Worm (Caenorhabditis elegans) whole organism, L1 larva: ENCODE results near the gene zip-3.

Experiments used
- aha-1 ChIP-seq: fragments of 150-350 bp; optimal IDR thresholded peaks from 2 replicates; lab custom pipeline; 2014; ENCODE audit warnings: missing biosample characterization, missing genetic modification characterization
- alr-1 ChIP-seq: fragments of 200-800 bp; sonication (Bioruptor generic); optimal IDR thresholded peaks from 2 replicates; lab custom pipeline; 2018; ENCODE audit warnings: borderline replicate concordance, mild to moderate bottlenecking, missing genetic modification characterization, missing compliant biosample characterization
- aly-2 ChIP-seq: fragments of 150-350 bp; optimal IDR thresholded peaks from 2 replicates; lab custom pipeline; 2014; ENCODE audit warnings: missing biosample characterization, missing genetic modification characterization
- ama-1 ChIP-seq: fragments of 150-350 bp; optimal IDR thresholded peaks from 2 replicates; lab custom pipeline; 2014
- ceh-8 ChIP-seq: fragments of 200-800 bp; sonication (Bioruptor generic); optimal IDR thresholded peaks from 2 replicates; lab custom pipeline; 2018; ENCODE audit warnings: mild to moderate bottlenecking, missing genetic modification characterization, moderate library complexity, missing compliant biosample characterization
- ces-1 ChIP-seq: fragments of 150-350 bp; optimal IDR thresholded peaks from 2 replicates; lab custom pipeline; 2014; ENCODE audit warnings: missing biosample characterization, missing genetic modification reagents, missing genetic modification characterization
- efl-1 ChIP-seq, 4 experiments: fragments of 150-350 bp; optimal IDR thresholded peaks in 3 of 4; peaks in 1 of 4; 1 replicate in 1 of 4; 2 replicates in 3 of 4; lab custom pipeline; 2014; ENCODE audit warnings: missing biosample characterization in 2 of 4, missing genetic modification characterization in 2 of 4, missing genetic modification reagents in 2 of 4
- egl-13 ChIP-seq: sonication (generic microtip); optimal IDR thresholded peaks from 2 replicates; lab custom pipeline; 2016; ENCODE audit warnings: missing genotype, missing genetic modification reagents, missing genetic modification characterization, missing compliant biosample characterization
- elt-2 ChIP-seq: sonication (generic microtip); optimal IDR thresholded peaks from 2 replicates; lab custom pipeline; 2016; ENCODE audit warnings: missing genetic modification characterization, mild to moderate bottlenecking, inconsistent platforms, missing compliant biosample characterization, missing genetic modification reagents
- elt-3 ChIP-seq, 6 experiments: fragments of 150-350 bp in 1 of 6; sonication (generic microtip); optimal IDR thresholded peaks; 2 replicates each; lab custom pipeline; 2017 to 2018; ENCODE audit warnings: missing biosample characterization in 6 of 6, missing genetic modification characterization in 6 of 6, inconsistent platforms in 1 of 6
- fkh-10 ChIP-seq: sonication (generic microtip); optimal IDR thresholded peaks from 2 replicates; lab custom pipeline; 2017; ENCODE audit warnings: missing biosample characterization, missing genetic modification reagents, missing genetic modification characterization
- fkh-8 ChIP-seq: sonication (generic microtip); optimal IDR thresholded peaks from 2 replicates; lab custom pipeline; 2016; ENCODE audit warnings: mild to moderate bottlenecking, missing genetic modification characterization, missing compliant biosample characterization
- fos-1 ChIP-seq: fragments of 150-350 bp; optimal IDR thresholded peaks from 2 replicates; lab custom pipeline; 2014; ENCODE audit warnings: missing biosample characterization, missing genetic modification characterization
- hlh-17 ChIP-seq: fragments of 200-800 bp; sonication (Bioruptor generic); optimal IDR thresholded peaks from 2 replicates; lab custom pipeline; 2018; ENCODE audit warnings: missing genetic modification characterization, mild to moderate bottlenecking, missing compliant biosample characterization, moderate library complexity, borderline replicate concordance
- hlh-4 ChIP-seq: sonication (generic microtip); optimal IDR thresholded peaks from 2 replicates; lab custom pipeline; 2016; ENCODE audit warnings: mild to moderate bottlenecking, missing genetic modification characterization, missing compliant biosample characterization
- irx-1 ChIP-seq: sonication (generic microtip); optimal IDR thresholded peaks from 2 replicates; lab custom pipeline; 2016; ENCODE audit warnings: missing genetic modification characterization, missing compliant biosample characterization
- isw-1 ChIP-seq: fragments of 200-800 bp; sonication (Bioruptor generic); IDR thresholded peaks from 2 replicates; pipeline ENCODE4 v1.3.6; 2022; ENCODE audit warnings: missing genetic modification characterization, missing compliant biosample characterization
- jun-1 ChIP-seq: fragments of 150-350 bp; optimal IDR thresholded peaks from 2 replicates; lab custom pipeline; 2014; ENCODE audit warnings: missing biosample characterization, missing genetic modification reagents, missing genetic modification characterization
- lin-13 ChIP-seq: fragments of 150-350 bp; optimal IDR thresholded peaks from 2 replicates; lab custom pipeline; 2014; ENCODE audit warnings: missing biosample characterization, missing genetic modification reagents, missing genetic modification characterization
- lin-14 ChIP-seq: fragments of 200-800 bp; sonication (Bioruptor generic); optimal IDR thresholded peaks from 2 replicates; lab custom pipeline; 2018; ENCODE audit warnings: mild to moderate bottlenecking, missing genetic modification characterization, moderate library complexity, missing compliant biosample characterization
- lin-35 ChIP-seq, 2 experiments: fragments of 150-350 bp; optimal IDR thresholded peaks; 2 replicates each; lab custom pipeline; 2014; ENCODE audit warnings: missing biosample characterization in 2 of 2, missing genetic modification characterization in 2 of 2, missing genetic modification reagents in 2 of 2
- lin-39 ChIP-seq: fragments of 150-350 bp; optimal IDR thresholded peaks from 2 replicates; lab custom pipeline; 2014; ENCODE audit warnings: missing biosample characterization, missing genetic modification reagents, missing genetic modification characterization
- mef-2 ChIP-seq: fragments of 150-350 bp; optimal IDR thresholded peaks from 2 replicates; lab custom pipeline; 2014; ENCODE audit warnings: missing biosample characterization, missing genetic modification characterization
- nhr-11 ChIP-seq: fragments of 150-350 bp; optimal IDR thresholded peaks from 2 replicates; lab custom pipeline; 2014; ENCODE audit warnings: missing biosample characterization, missing genetic modification characterization
- nhr-20 ChIP-seq: sonication (generic microtip); optimal IDR thresholded peaks from 2 replicates; lab custom pipeline; 2016; ENCODE audit warnings: mild to moderate bottlenecking, missing genetic modification characterization, missing compliant biosample characterization
- nhr-237 ChIP-seq: fragments of 150-350 bp; optimal IDR thresholded peaks from 2 replicates; lab custom pipeline; 2014; ENCODE audit warnings: missing biosample characterization, missing genetic modification characterization
- nhr-28 ChIP-seq: fragments of 150-350 bp; optimal IDR thresholded peaks from 2 replicates; lab custom pipeline; 2014; ENCODE audit warnings: missing biosample characterization, missing genetic modification characterization
- nhr-47 ChIP-seq: sonication (generic microtip); optimal IDR thresholded peaks from 2 replicates; lab custom pipeline; 2016; ENCODE audit warnings: mild to moderate bottlenecking, missing genetic modification characterization, moderate library complexity, missing compliant biosample characterization
- nhr-71 ChIP-seq: sonication (generic microtip); optimal IDR thresholded peaks from 2 replicates; lab custom pipeline; 2016; ENCODE audit warnings: mild to moderate bottlenecking, missing genetic modification characterization, moderate library complexity, missing compliant biosample characterization
- nhr-77 ChIP-seq: fragments of 150-350 bp; optimal IDR thresholded peaks from 2 replicates; lab custom pipeline; 2014; ENCODE audit warnings: missing biosample characterization, missing genetic modification characterization
- nhr-84 ChIP-seq: sonication (generic microtip); optimal IDR thresholded peaks from 2 replicates; lab custom pipeline; 2017; ENCODE audit warnings: missing biosample characterization, missing genetic modification characterization
- nhr-85 ChIP-seq: sonication (generic microtip); peaks from one replicate; lab custom pipeline; 2016; ENCODE audit warnings: missing genetic modification characterization, inconsistent platforms, missing compliant biosample characterization
- nhr-90 ChIP-seq: sonication (generic microtip); optimal IDR thresholded peaks from 2 replicates; lab custom pipeline; 2016; ENCODE audit warnings: mild to moderate bottlenecking, missing genetic modification characterization, missing compliant biosample characterization; ENCODE audit not compliant: poor library complexity
- pqm-1 ChIP-seq: sonication (generic microtip); optimal IDR thresholded peaks from 3 replicates; lab custom pipeline; 2017; ENCODE audit warnings: missing biosample characterization, missing genetic modification characterization
- rnt-1 ChIP-seq: sonication (generic microtip); optimal IDR thresholded peaks from 2 replicates; lab custom pipeline; 2016; ENCODE audit warnings: mild to moderate bottlenecking, missing genetic modification characterization, moderate library complexity, missing compliant biosample characterization
- snu-23 ChIP-seq: sonication (generic microtip); optimal IDR thresholded peaks from 2 replicates; lab custom pipeline; 2016; ENCODE audit warnings: missing genetic modification characterization, missing compliant biosample characterization
- sptf-1 ChIP-seq: fragments of 150-350 bp; optimal IDR thresholded peaks from 2 replicates; lab custom pipeline; 2014; ENCODE audit warnings: missing biosample characterization, missing genetic modification characterization
- sup-37 ChIP-seq: fragments of 200-800 bp; sonication (Bioruptor generic); optimal IDR thresholded peaks from 2 replicates; lab custom pipeline; 2018; ENCODE audit warnings: mild to moderate bottlenecking, missing genetic modification characterization, missing compliant biosample characterization
- tbx-2 ChIP-seq: sonication (generic microtip); optimal IDR thresholded peaks from 2 replicates; lab custom pipeline; 2016; ENCODE audit warnings: missing genetic modification characterization, missing compliant biosample characterization
- unc-62 ChIP-seq: fragments of 150-350 bp; optimal IDR thresholded peaks from 2 replicates; lab custom pipeline; 2014; ENCODE audit warnings: missing biosample characterization, missing genetic modification reagents, missing genetic modification characterization
- unc-98 ChIP-seq: fragments of 200-800 bp; sonication (Bioruptor generic); IDR thresholded peaks from 2 replicates; pipeline ENCODE4 v1.3.6; 2022; ENCODE audit warnings: missing genetic modification characterization, missing compliant biosample characterization
- xbp-1 ChIP-seq: sonication (generic microtip); optimal IDR thresholded peaks from 2 replicates; lab custom pipeline; 2016; ENCODE audit warnings: missing genetic modification characterization, missing compliant biosample characterization

zip-3 gene

ce11 chrII:13982923-13983322 is 25.7 kb upstream of the zip-3 start, which contains the start of the genes Y39G8B.13 and Y39G8B.10:
Y39G8B.13 (minus strand) TSS chrII:13983047.
Y39G8B.10 (minus strand) TSS chrII:13983115.
- no peak for TF ChIP-seq xbp-1 (tag; lab: Kevin White, UChicago)
- peak; percentile 60 for TF ChIP-seq elt-2 (tag; lab: Kevin White, UChicago)
- TF ChIP-seq, all 84 proteins: peak for 1

- TF ChIP-seq fkh-10 (GFP tag; lab: Kevin White, UChicago): no peak
- no peak for TF ChIP-seq hlh-4
- no peak for TF ChIP-seq alr-1
Measured at ce11 chrII:13982247-13982646, 25.0 kb upstream of the zip-3 start.

ce11 chrII:13981819-13982218 is 24.6 kb upstream of the zip-3 start:
- TF ChIP-seq efl-1 (optimal IDR thresholded peaks at IDR 0.05; lab: Kevin White, UChicago) (no peak), efl-1 (GFP tag; optimal IDR thresholded peaks at IDR 0.05 in 1 of 2; lab: Kevin White, UChicago) (peak in 1 of 2 experiments; percentile 48), ceh-8 (no peak)

- peak; percentile 43 for TF ChIP-seq elt-2 (tag; lab: Kevin White, UChicago)
- no peak for TF ChIP-seq rnt-1
- no peak for TF ChIP-seq aly-2 (tag; lab: Kevin White, UChicago)
- TF ChIP-seq lin-39: no peak
- TF ChIP-seq nhr-237: no peak
- TF ChIP-seq nhr-84 (tag; lab: Kevin White, UChicago): no peak
- TF ChIP-seq pqm-1 (tag; lab: Kevin White, UChicago): no peak
- TF ChIP-seq unc-62 (GFP tag; lab: Kevin White, UChicago): no peak
- TF ChIP-seq efl-1 (optimal IDR thresholded peaks at IDR 0.05; lab: Kevin White, UChicago): no peak
- peak in 1 of 2 experiments; percentile 33 for TF ChIP-seq efl-1 (GFP tag; optimal IDR thresholded peaks at IDR 0.05 in 1 of 2; lab: Kevin White, UChicago)
- TF ChIP-seq, all 84 proteins: peak for 2
Measured at ce11 chrII:13981097-13981496, 23.8 kb upstream of the zip-3 start, which contains the start of gene Y39G8B.9. Y39G8B.9 (plus strand) TSS chrII:13981365.

ce11 chrII:13979833-13980513 is 22.7 kb upstream of the zip-3 start, which contains the start of gene sre-48:
sre-48 (minus strand) TSS chrII:13979883.
- TF ChIP-seq aha-1 (tag; lab: Kevin White, UChicago) (no peak), sptf-1 (tag; lab: Kevin White, UChicago) (no peak), lin-13 (no peak), nhr-77 (tag; lab: Kevin White, UChicago) (no peak), irx-1 (tag; lab: Kevin White, UChicago) (no peak), jun-1 (peak; percentile 60), tbx-2 (tag; lab: Kevin White, UChicago) (no peak), nhr-28 (tag; lab: Kevin White, UChicago) (no peak), nhr-71 (no peak), elt-3 (tag; optimal IDR thresholded peaks at IDR 0.05; lab: Kevin White, UChicago) (no peak), snu-23 (no peak), fos-1 (tag; lab: Kevin White, UChicago) (no peak), xbp-1 (tag; lab: Kevin White, UChicago) (no peak), ama-1 (lab: Kevin White, UChicago) (no peak), hlh-17 (no peak), nhr-11 (tag; lab: Kevin White, UChicago) (no peak), fkh-8 (no peak), efl-1 (optimal IDR thresholded peaks at IDR 0.05; lab: Kevin White, UChicago) (no peak), efl-1 (GFP tag; optimal IDR thresholded peaks at IDR 0.05 in 1 of 2; lab: Kevin White, UChicago) (no peak), nhr-85 (no peak), nhr-20 (tag; lab: Kevin White, UChicago) (peak; percentile 25), rnt-1 (no peak), nhr-90 (no peak), nhr-237 (no peak), lin-14 (no peak), lin-35 (GFP tag; optimal IDR thresholded peaks at IDR 0.05; lab: Kevin White, UChicago) (peak in 1 of 2 experiments; percentile 39), sup-37 (GFP tag; lab: Kevin White, UChicago) (no peak), isw-1 (no peak), nhr-47 (no peak), ces-1 (GFP tag; lab: Kevin White, UChicago) (no peak), egl-13 (tag; lab: Kevin White, UChicago) (no peak), alr-1 (no peak), unc-98 (GFP tag; lab: Robert Waterston, UW) (no peak), mef-2 (tag; lab: Kevin White, UChicago) (no peak), elt-2 (tag; lab: Kevin White, UChicago) (peak; percentile 98)
